Fruit fly (Drosophila melanogaster): ENCODE measurements around the gene Cln3.
A peak's percentile ranks its signal among the peaks of the same experiment; 100 is the strongest.

The Cln3 gene

dm6 chr3L:17791495-17791894, 22.4 kb downstream of the Cln3 start (continued):
- TF ChIP-seq Fer3 (tag; optimal IDR thresholded peaks at IDR 0.05): peak; percentile 81
- TF ChIP-seq CG43689 (GFP tag; IDR thresholded peaks at IDR 0.05): no peak
- no peak for TF ChIP-seq CG7271 (tag; optimal IDR thresholded peaks at IDR 0.05)
- peak; percentile 46 for TF ChIP-seq CrebB (tag; optimal IDR thresholded peaks at IDR 0.05)
- TF ChIP-seq org-1 (GFP tag; optimal IDR thresholded peaks at IDR 0.05): peak; percentile 12
- TF ChIP-seq D19B (GFP tag; optimal IDR thresholded peaks at IDR 0.05): peak; percentile 39
- no peak for TF ChIP-seq ara (GFP tag; IDR thresholded peaks at IDR 0.05)
- TF ChIP-seq Oaz (GFP tag; IDR thresholded peaks at IDR 0.05): no peak
- TF ChIP-seq MTF-1 (GFP tag; optimal IDR thresholded peaks at IDR 0.05; ENCODE audit: borderline replicate concordance): no peak
- no peak for TF ChIP-seq ttk (GFP tag; IDR thresholded peaks at IDR 0.05)
- TF ChIP-seq CG7556 (GFP tag; optimal IDR thresholded peaks at IDR 0.05): no peak
- peak; percentile 52 for TF ChIP-seq Fer2 (tag; optimal IDR thresholded peaks at IDR 0.05)
- TF ChIP-seq fd64A (GFP tag; optimal IDR thresholded peaks at IDR 0.05): no peak
- TF ChIP-seq CG4328 (GFP tag; optimal IDR thresholded peaks at IDR 0.05): peak; percentile 13
- no peak for TF ChIP-seq CG15269 (tag; optimal IDR thresholded peaks at IDR 0.05)
- TF ChIP-seq psq (GFP tag; optimal IDR thresholded peaks at IDR 0.05): no peak
- no peak for TF ChIP-seq chif (GFP tag; optimal IDR thresholded peaks at IDR 0.05)
- TF ChIP-seq CG4820 (GFP tag; optimal IDR thresholded peaks at IDR 0.05): no peak
- peak; percentile 3 for TF ChIP-seq bcd (GFP tag; optimal IDR thresholded peaks at IDR 0.05)
- TF ChIP-seq tup (GFP tag; optimal IDR thresholded peaks at IDR 0.05): no peak
- TF ChIP-seq tna (GFP tag; IDR thresholded peaks at IDR 0.05; ENCODE audit: partially characterized antibody): no peak
- TF ChIP-seq CG12299 (tag; optimal IDR thresholded peaks at IDR 0.05): peak; percentile 53
- no peak for TF ChIP-seq Vsx1 (GFP tag; optimal IDR thresholded peaks at IDR 0.05)
- no peak for TF ChIP-seq CHES-1-like (GFP tag; optimal IDR thresholded peaks at IDR 0.05)
- TF ChIP-seq CG15696 (tag; optimal IDR thresholded peaks at IDR 0.05): no peak
- TF ChIP-seq Rx (GFP tag; IDR thresholded peaks at IDR 0.05): no peak
- no peak for TF ChIP-seq danr (GFP tag; IDR thresholded peaks at IDR 0.05)
- TF ChIP-seq sqz (GFP tag; optimal IDR thresholded peaks at IDR 0.05): no peak
- TF ChIP-seq kni (GFP tag; optimal IDR thresholded peaks at IDR 0.05): no peak
- no peak for TF ChIP-seq CG33557 (GFP tag; optimal IDR thresholded peaks at IDR 0.05)
- no peak for TF ChIP-seq CG32532 (GFP tag; IDR thresholded peaks at IDR 0.05)
- no peak for TF ChIP-seq mam (GFP tag; optimal IDR thresholded peaks at IDR 0.05)
- TF ChIP-seq PHDP (tag; optimal IDR thresholded peaks at IDR 0.05): no peak
- TF ChIP-seq CG34376 (GFP tag; optimal IDR thresholded peaks at IDR 0.05): no peak
- TF ChIP-seq Bgb (GFP tag; IDR thresholded peaks at IDR 0.05; ENCODE audit: partially characterized antibody): no peak
- no peak for TF ChIP-seq mld (GFP tag; IDR thresholded peaks at IDR 0.05; ENCODE audit: partially characterized antibody)
- peak; percentile 39 for TF ChIP-seq pho (GFP tag; optimal IDR thresholded peaks at IDR 0.05)
- no peak for TF ChIP-seq CG7357 (GFP tag; IDR thresholded peaks at IDR 0.05)
- no peak for TF ChIP-seq CG18476 (GFP tag; optimal IDR thresholded peaks at IDR 0.05)
- no peak for TF ChIP-seq CG30020 (tag; optimal IDR thresholded peaks at IDR 0.05)
- TF ChIP-seq CG11247 (GFP tag; IDR thresholded peaks at IDR 0.05): peak; percentile 49; the same call in 1 of the 2 replicates
- TF ChIP-seq Asciz (GFP tag; optimal IDR thresholded peaks at IDR 0.05): no peak
- TF ChIP-seq CG10431 (GFP tag; optimal IDR thresholded peaks at IDR 0.05): no peak
- no peak for TF ChIP-seq CG33213 (GFP tag; optimal IDR thresholded peaks at IDR 0.05)
- no peak for TF ChIP-seq pnt (GFP tag; optimal IDR thresholded peaks at IDR 0.05)
- TF ChIP-seq Hmr (GFP tag; optimal IDR thresholded peaks at IDR 0.05): peak; percentile 87
- no peak for TF ChIP-seq tx (GFP tag; optimal IDR thresholded peaks at IDR 0.05)
- no peak for TF ChIP-seq wek (GFP tag; optimal IDR thresholded peaks at IDR 0.05)
- no peak for TF ChIP-seq CG10366 (GFP tag; IDR thresholded peaks at IDR 0.05)
- no peak for TF ChIP-seq Pdp1 (GFP tag; optimal IDR thresholded peaks at IDR 0.05)
- no peak for TF ChIP-seq Hr3 (GFP tag; optimal IDR thresholded peaks at IDR 0.05)

Measured in whole organism, embryonic.